Worm (Caenorhabditis elegans): ENCODE results near the gene ccch-3.

DNA sequence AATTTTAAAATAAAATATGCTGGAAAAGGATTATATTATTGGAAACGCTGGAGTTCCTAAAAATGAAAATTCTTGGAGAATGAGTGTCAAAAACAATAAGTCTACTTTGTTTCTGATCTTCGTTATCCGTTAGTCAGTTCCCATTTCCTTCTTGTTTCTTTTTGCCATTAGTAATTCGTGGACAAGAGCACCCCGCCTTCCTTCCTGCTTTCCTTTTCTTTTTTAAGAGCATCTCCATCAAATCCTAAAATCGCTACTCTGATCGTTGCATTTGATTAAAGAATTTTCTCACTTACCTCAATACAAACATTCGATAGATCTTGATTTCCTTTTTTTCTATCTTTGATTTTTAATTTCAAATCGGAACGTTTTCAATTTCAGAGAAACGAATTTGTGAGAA is 20.3 kb upstream of the ccch-3 start, which contains the start of gene frpr-15:
- TF ChIP-seq unc-62 (GFP tag; optimal IDR thresholded peaks at IDR 0.05) (no peak), aly-2 (tag; optimal IDR thresholded peaks at IDR 0.05) (no peak), ceh-82 (tag; optimal IDR thresholded peaks at IDR 0.05) (no peak), irx-1 (tag; optimal IDR thresholded peaks at IDR 0.05) (no peak), ztf-11 (tag; optimal IDR thresholded peaks at IDR 0.05) (no peak), ets-5 (GFP tag; IDR thresholded peaks at IDR 0.05) (no peak), ztf-4 (tag; optimal IDR thresholded peaks at IDR 0.05) (no peak), elt-2 (tag; optimal IDR thresholded peaks at IDR 0.05) (no peak), skn-1 (tag; optimal IDR thresholded peaks at IDR 0.05) (no peak)
